Worm (Caenorhabditis elegans) whole organism, L2 larva: ENCODE results near the gene rpb-6.

Experiments used
- C34F6.9 ChIP-seq: fragments of 150-350 bp; optimal IDR thresholded peaks from 2 replicates; lab custom pipeline; 2014; ENCODE audit warnings: missing biosample characterization, missing genetic modification characterization
- F13H6.1 ChIP-seq: sonication (generic microtip); optimal IDR thresholded peaks from 2 replicates; lab custom pipeline; 2016; ENCODE audit warnings: missing genetic modification characterization, missing compliant biosample characterization
- R02D3.7 ChIP-seq: fragments of 150-350 bp; optimal IDR thresholded peaks from 2 replicates; lab custom pipeline; 2014; ENCODE audit warnings: missing biosample characterization, missing genetic modification characterization
- Y55F3AM.14 ChIP-seq: fragments of 200-800 bp; sonication (Bioruptor generic); optimal IDR thresholded peaks from 2 replicates; lab custom pipeline; 2018; ENCODE audit warnings: mild to moderate bottlenecking, missing genetic modification characterization, missing compliant biosample characterization
- ZK546.5 ChIP-seq: sonication (generic microtip); optimal IDR thresholded peaks from 2 replicates; lab custom pipeline; 2017; ENCODE audit warnings: missing biosample characterization, missing genetic modification characterization
- alr-1 ChIP-seq: fragments of 150-350 bp; optimal IDR thresholded peaks from 2 replicates; lab custom pipeline; 2014; ENCODE audit warnings: missing biosample characterization, missing genetic modification characterization
- aly-2 ChIP-seq: fragments of 150-350 bp; optimal IDR thresholded peaks from 2 replicates; lab custom pipeline; 2014; ENCODE audit warnings: missing biosample characterization, missing genetic modification characterization
- ama-1 ChIP-seq: fragments of 150-350 bp; optimal IDR thresholded peaks from 2 replicates; lab custom pipeline; 2018; ENCODE audit warnings: inconsistent platforms
- blmp-1 ChIP-seq: sonication (generic microtip); optimal IDR thresholded peaks from 2 replicates; lab custom pipeline; 2017; ENCODE audit warnings: missing genetic modification characterization, mild to moderate bottlenecking, missing compliant biosample characterization, antibody characterized with exemption, moderate library complexity; ENCODE audit not compliant: insufficient read depth
- ceh-16 ChIP-seq: fragments of 150-350 bp; optimal IDR thresholded peaks from 2 replicates; lab custom pipeline; 2014; ENCODE audit warnings: missing biosample characterization, missing genetic modification characterization
- ceh-82 ChIP-seq: fragments of 150-350 bp; optimal IDR thresholded peaks from 2 replicates; lab custom pipeline; 2014; ENCODE audit warnings: missing biosample characterization, missing genetic modification characterization
- crh-2 ChIP-seq: sonication (generic microtip); optimal IDR thresholded peaks from 2 replicates; lab custom pipeline; 2017; ENCODE audit warnings: missing biosample characterization, missing genetic modification characterization
- dmd-4 ChIP-seq: sonication (generic microtip); optimal IDR thresholded peaks from 2 replicates; lab custom pipeline; 2017; ENCODE audit warnings: missing biosample characterization, missing genetic modification characterization
- egl-27 ChIP-seq: sonication (generic microtip); optimal IDR thresholded peaks from 3 replicates; lab custom pipeline; 2017; ENCODE audit warnings: missing biosample characterization, missing genetic modification reagents, missing genetic modification characterization
- elt-1 ChIP-seq: fragments of 150-350 bp; optimal IDR thresholded peaks from 2 replicates; lab custom pipeline; 2014; ENCODE audit warnings: missing biosample characterization, missing genetic modification characterization
- elt-3 ChIP-seq: sonication (generic microtip); optimal IDR thresholded peaks from 2 replicates; lab custom pipeline; 2017; ENCODE audit warnings: missing biosample characterization, missing genetic modification characterization
- fos-1 ChIP-seq: fragments of 150-350 bp; optimal IDR thresholded peaks from 2 replicates; lab custom pipeline; 2014; ENCODE audit warnings: missing biosample characterization, missing genetic modification characterization
- gmeb-1 ChIP-seq: fragments of 150-350 bp; optimal IDR thresholded peaks from 2 replicates; lab custom pipeline; 2014; ENCODE audit warnings: missing biosample characterization, missing genetic modification characterization
- lin-11 ChIP-seq: fragments of 150-350 bp; sonication (generic microtip); optimal IDR thresholded peaks from 2 replicates; lab custom pipeline; 2014; ENCODE audit warnings: missing biosample characterization, missing genetic modification characterization, inconsistent platforms, mixed read lengths
- lin-13 ChIP-seq: fragments of 150-350 bp; optimal IDR thresholded peaks from 2 replicates; lab custom pipeline; 2014; ENCODE audit warnings: missing biosample characterization, missing genetic modification reagents, missing genetic modification characterization
- lin-39 ChIP-seq: fragments of 150-350 bp; optimal IDR thresholded peaks from 2 replicates; lab custom pipeline; 2014; ENCODE audit warnings: missing biosample characterization, missing genetic modification reagents, missing genetic modification characterization
- lsy-2 ChIP-seq, 2 experiments: fragments of 150-350 bp in 1 of 2; sonication (generic microtip) in 1 of 2; optimal IDR thresholded peaks; 2 replicates each; lab custom pipeline; 2014 to 2017; ENCODE audit warnings: missing biosample characterization in 2 of 2, missing genetic modification characterization in 2 of 2
- mab-5 ChIP-seq: fragments of 150-350 bp; optimal IDR thresholded peaks from 2 replicates; lab custom pipeline; 2014; ENCODE audit warnings: missing biosample characterization, missing genetic modification characterization
- mbf-1 ChIP-seq: sonication (generic microtip); optimal IDR thresholded peaks from 2 replicates; lab custom pipeline; 2017; ENCODE audit warnings: missing biosample characterization, missing genetic modification characterization
- mdl-1 ChIP-seq, 2 experiments: fragments of 150-350 bp in 1 of 2; sonication (generic microtip) in 1 of 2; optimal IDR thresholded peaks; 2 replicates each; lab custom pipeline; 2017; ENCODE audit warnings: missing biosample characterization in 2 of 2, missing genetic modification characterization in 2 of 2
- nhr-10 ChIP-seq: sonication (generic microtip); optimal IDR thresholded peaks from 2 replicates; lab custom pipeline; 2017; ENCODE audit warnings: missing biosample characterization, missing genetic modification characterization
- nhr-11 ChIP-seq: fragments of 150-350 bp; optimal IDR thresholded peaks from 2 replicates; lab custom pipeline; 2014; ENCODE audit warnings: missing biosample characterization, missing genetic modification characterization
- nhr-12 ChIP-seq: fragments of 150-350 bp; optimal IDR thresholded peaks from 2 replicates; lab custom pipeline; 2014; ENCODE audit warnings: missing biosample characterization, missing genetic modification characterization
- nhr-129 ChIP-seq: fragments of 150-350 bp; optimal IDR thresholded peaks from 2 replicates; lab custom pipeline; 2014; ENCODE audit warnings: missing biosample characterization, missing genetic modification characterization
- nhr-21 ChIP-seq: fragments of 150-350 bp; optimal IDR thresholded peaks from 2 replicates; lab custom pipeline; 2014; ENCODE audit warnings: missing biosample characterization, missing genetic modification characterization
- nhr-23 ChIP-seq: fragments of 150-350 bp; optimal IDR thresholded peaks from 2 replicates; lab custom pipeline; 2014; ENCODE audit warnings: missing biosample characterization, missing genetic modification reagents, missing genetic modification characterization
- nhr-237 ChIP-seq: fragments of 150-350 bp; optimal IDR thresholded peaks from 2 replicates; lab custom pipeline; 2014; ENCODE audit warnings: missing biosample characterization, missing genetic modification characterization
- nhr-25 ChIP-seq: fragments of 150-350 bp; sonication (generic microtip); optimal IDR thresholded peaks from 3 replicates; lab custom pipeline; 2014; ENCODE audit warnings: missing biosample characterization, missing genetic modification characterization
- nhr-6 ChIP-seq: fragments of 150-350 bp; optimal IDR thresholded peaks from 2 replicates; lab custom pipeline; 2014; ENCODE audit warnings: missing biosample characterization, missing genetic modification characterization
- nhr-77 ChIP-seq: fragments of 150-350 bp; optimal IDR thresholded peaks from 2 replicates; lab custom pipeline; 2014; ENCODE audit warnings: missing biosample characterization, missing genetic modification characterization
- peb-1 ChIP-seq: fragments of 150-350 bp; optimal IDR thresholded peaks from 2 replicates; lab custom pipeline; 2014; ENCODE audit warnings: missing biosample characterization, missing genetic modification characterization
- sem-4 ChIP-seq: fragments of 150-350 bp; optimal IDR thresholded peaks from 2 replicates; lab custom pipeline; 2014; ENCODE audit warnings: missing biosample characterization, missing genetic modification reagents, missing genetic modification characterization
- skn-1 ChIP-seq: sonication (generic microtip); optimal IDR thresholded peaks from 2 replicates; lab custom pipeline; 2017; ENCODE audit warnings: missing biosample characterization, missing genetic modification characterization
- sma-3 ChIP-seq: sonication (generic microtip); optimal IDR thresholded peaks from 2 replicates; lab custom pipeline; 2016; ENCODE audit warnings: missing genetic modification reagents, missing genetic modification characterization, missing compliant biosample characterization
- sma-9 ChIP-seq, 2 experiments: fragments of 150-350 bp in 1 of 2; sonication (generic microtip) in 1 of 2; optimal IDR thresholded peaks; 2 replicates each; lab custom pipeline; 2014 to 2016; ENCODE audit warnings: missing genetic modification characterization in 2 of 2, mild to moderate bottlenecking in 1 of 2, missing biosample characterization in 1 of 2, missing compliant biosample characterization in 1 of 2, missing genetic modification reagents in 1 of 2, moderate library complexity in 1 of 2
- snpc-4 ChIP-seq: fragments of 150-350 bp; optimal IDR thresholded peaks from 2 replicates; lab custom pipeline; 2014; ENCODE audit warnings: missing biosample characterization, missing genetic modification characterization
- unc-39 ChIP-seq: fragments of 150-350 bp; optimal IDR thresholded peaks from 2 replicates; lab custom pipeline; 2014; ENCODE audit warnings: missing biosample characterization, missing genetic modification characterization
- unc-55 ChIP-seq: fragments of 150-350 bp; sonication (generic microtip); optimal IDR thresholded peaks from 3 replicates; lab custom pipeline; 2014; ENCODE audit warnings: missing biosample characterization, missing genetic modification reagents, missing genetic modification characterization
- unc-62 ChIP-seq: fragments of 150-350 bp; optimal IDR thresholded peaks from 2 replicates; lab custom pipeline; 2014; ENCODE audit warnings: missing biosample characterization, missing genetic modification reagents, missing genetic modification characterization
- zag-1 ChIP-seq: fragments of 150-350 bp; optimal IDR thresholded peaks from 2 replicates; lab custom pipeline; 2014; ENCODE audit warnings: missing biosample characterization, missing genetic modification characterization
- ztf-1 ChIP-seq: fragments of 200-800 bp; sonication (Bioruptor generic); conservative IDR thresholded peaks from 2 replicates; pipeline ENCODE4 v1.3.6; 2022; ENCODE audit warnings: missing genetic modification characterization, missing compliant biosample characterization
- ztf-11 ChIP-seq: sonication (generic microtip); optimal IDR thresholded peaks from 2 replicates; lab custom pipeline; 2017; ENCODE audit warnings: missing biosample characterization, missing genetic modification characterization
- ztf-4 ChIP-seq: fragments of 150-350 bp; optimal IDR thresholded peaks from 2 replicates; lab custom pipeline; 2014; ENCODE audit warnings: missing biosample characterization, missing genetic modification characterization

rpb-6 gene

DNA sequence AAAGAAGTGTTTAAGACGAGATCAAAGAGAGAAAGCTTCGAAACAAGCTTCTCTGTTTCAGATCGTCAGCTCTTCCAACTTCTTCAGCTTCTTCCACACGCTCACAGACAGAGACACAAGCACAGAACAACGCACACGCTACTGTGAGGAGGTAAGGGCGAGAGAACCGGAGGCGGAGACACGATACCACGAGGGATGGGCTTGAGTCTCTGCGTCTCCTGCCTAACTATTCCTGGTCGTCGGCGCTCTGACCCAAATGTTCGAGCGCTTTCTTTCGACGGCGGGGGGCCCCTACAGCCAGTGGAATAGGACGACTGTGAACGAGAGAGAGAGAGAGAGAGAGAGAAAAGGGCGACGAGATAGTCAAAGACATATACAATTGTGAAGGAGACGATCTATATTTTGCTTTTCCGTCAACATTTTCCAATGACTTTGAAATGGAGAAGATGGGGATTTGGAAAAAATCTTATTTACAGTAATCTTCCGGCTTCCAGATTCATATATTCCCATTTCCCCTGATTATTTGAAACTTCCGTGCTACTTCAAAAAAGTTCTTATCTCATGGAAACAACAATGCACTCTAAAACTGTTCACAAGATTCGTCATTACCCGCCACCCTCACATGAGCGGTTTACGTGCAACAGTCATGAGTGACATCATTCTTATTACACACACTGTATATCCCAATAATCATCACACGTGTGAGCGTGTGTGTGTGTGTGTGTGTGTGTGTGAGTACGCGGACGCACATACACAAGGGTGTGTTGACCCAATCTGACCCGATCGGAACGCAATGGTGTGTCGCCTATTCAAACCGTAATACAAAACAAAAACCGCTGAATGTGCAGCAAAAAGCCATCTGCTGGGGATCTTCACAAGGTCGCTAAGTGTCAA is 30.2 kb upstream of the rpb-6 start:
- no peak for TF ChIP-seq unc-39 (tag; lab: Kevin White, UChicago)
- peak; percentile 61 for TF ChIP-seq sma-3 (GFP tag; lab: Kevin White, UChicago)
- TF ChIP-seq fos-1, result peak; percentile 58
- TF ChIP-seq R02D3.7 (tag; lab: Kevin White, UChicago), result no peak
- TF ChIP-seq ceh-82 (tag; lab: Kevin White, UChicago), result peak; percentile 56
- no peak for TF ChIP-seq lin-39 (tag; lab: Kevin White, UChicago)
- TF ChIP-seq nhr-12, result no peak
- TF ChIP-seq F13H6.1, result peak; percentile 89
- TF ChIP-seq dmd-4 (tag; lab: Kevin White, UChicago), result no peak
- TF ChIP-seq nhr-6, result peak; percentile 29
- peak; percentile 64 for TF ChIP-seq gmeb-1
- peak; percentile 70 to 85 for TF ChIP-seq lsy-2 (tag; optimal IDR thresholded peaks at IDR 0.05; lab: Kevin White, UChicago)
- TF ChIP-seq nhr-10 (tag; lab: Kevin White, UChicago), result no peak
- peak; percentile 93 for TF ChIP-seq lin-11
- TF ChIP-seq sma-9 (GFP tag; optimal IDR thresholded peaks at IDR 0.05; lab: Kevin White, UChicago), result peak; percentile 88
- no peak for TF ChIP-seq sma-9 (tag; optimal IDR thresholded peaks at IDR 0.05; lab: Kevin White, UChicago)
- TF ChIP-seq elt-1, result no peak
- TF ChIP-seq crh-2 (tag; lab: Kevin White, UChicago), result peak; percentile 71
- peak; percentile 78 for TF ChIP-seq ztf-4 (tag; lab: Kevin White, UChicago)
- TF ChIP-seq mdl-1 (tag; optimal IDR thresholded peaks at IDR 0.05; lab: Kevin White, UChicago), result peak; percentile 93
- TF ChIP-seq mbf-1 (tag; lab: Kevin White, UChicago), result no peak
- TF ChIP-seq mab-5, result peak; percentile 82
- TF ChIP-seq C34F6.9 (tag; lab: Kevin White, UChicago), result peak; percentile 90
- no peak for TF ChIP-seq alr-1
- TF ChIP-seq ceh-16 (tag; lab: Kevin White, UChicago), result peak; percentile 80
- TF ChIP-seq unc-62 (GFP tag; lab: Kevin White, UChicago), result no peak
- no peak for TF ChIP-seq skn-1 (tag; lab: Kevin White, UChicago)
- TF ChIP-seq zag-1 (tag; lab: Kevin White, UChicago), result peak; percentile 88
- TF ChIP-seq egl-27 (tag; lab: Kevin White, UChicago), result peak; percentile 89
- TF ChIP-seq lin-13 (GFP tag; lab: Kevin White, UChicago), result peak; percentile 86
- TF ChIP-seq ama-1, result peak; percentile 95
- TF ChIP-seq elt-3 (tag; lab: Kevin White, UChicago), result no peak
- peak; percentile 58 for TF ChIP-seq peb-1 (tag; lab: Kevin White, UChicago)
- no peak for TF ChIP-seq nhr-237
- peak; percentile 50 for TF ChIP-seq blmp-1 (tag; lab: Kevin White, UChicago)
- TF ChIP-seq nhr-77 (tag; lab: Kevin White, UChicago), result no peak
- TF ChIP-seq nhr-11 (tag; lab: Kevin White, UChicago), result peak; percentile 40
- TF ChIP-seq nhr-21 (tag; lab: Kevin White, UChicago), result peak; percentile 66
- TF ChIP-seq aly-2 (tag; lab: Kevin White, UChicago), result no peak
- peak; percentile 83 for TF ChIP-seq nhr-25
- TF ChIP-seq nhr-129, result peak; percentile 92
- peak; percentile 91 for TF ChIP-seq sem-4 (tag; lab: Kevin White, UChicago)
- peak; percentile 57 for TF ChIP-seq Y55F3AM.14 (GFP tag; lab: Kevin White, UChicago)
- peak; percentile 84 for TF ChIP-seq unc-55
- TF ChIP-seq snpc-4 (tag; lab: Kevin White, UChicago), result no peak
- TF ChIP-seq ztf-11 (tag; lab: Kevin White, UChicago), result no peak
- TF ChIP-seq ztf-1, result no peak
- TF ChIP-seq ZK546.5 (tag; lab: Kevin White, UChicago), result no peak
- no peak for TF ChIP-seq nhr-23 (tag; lab: Kevin White, UChicago)
